Worm (Caenorhabditis elegans): ENCODE results near the gene W08E12.6.

Gene W08E12.6

DNA sequence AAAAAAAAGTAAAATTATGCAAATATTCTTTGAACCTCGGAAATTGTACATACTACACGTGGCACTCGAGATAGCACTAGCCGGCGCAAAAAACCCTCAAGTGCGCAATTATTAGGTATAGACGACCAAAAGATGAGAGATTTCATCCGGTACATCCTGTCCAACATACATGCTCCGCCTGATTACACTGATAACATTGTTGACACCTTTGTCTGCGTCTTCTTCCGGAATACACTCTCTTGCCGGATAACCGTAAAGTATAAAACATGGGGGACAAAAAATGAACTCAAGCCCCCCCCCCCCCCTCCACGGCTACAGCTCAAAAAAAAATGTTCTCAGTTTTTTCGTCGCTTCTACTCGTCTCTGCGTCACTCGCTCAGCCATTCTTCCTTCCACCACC is at the start of gene W08E12.6:
TSS of gene W08E12.6 (plus strand) at position 301 of the 400 bp plus-strand sequence.
- TF ChIP-seq ceh-82 (tag; optimal IDR thresholded peaks at IDR 0.05) (no peak), pqm-1 (tag; optimal IDR thresholded peaks at IDR 0.05) (no peak), ztf-4 (tag; optimal IDR thresholded peaks at IDR 0.05) (no peak), aly-2 (tag; optimal IDR thresholded peaks at IDR 0.05) (no peak), eor-1 (tag; optimal IDR thresholded peaks at IDR 0.05) (no peak), egl-27 (tag; optimal IDR thresholded peaks at IDR 0.05) (no peak), fkh-2 (tag; optimal IDR thresholded peaks at IDR 0.05) (no peak), pha-4 (tag; optimal IDR thresholded peaks at IDR 0.05) (no peak), fos-1 (tag; optimal IDR thresholded peaks at IDR 0.05) (no peak)

DNA sequence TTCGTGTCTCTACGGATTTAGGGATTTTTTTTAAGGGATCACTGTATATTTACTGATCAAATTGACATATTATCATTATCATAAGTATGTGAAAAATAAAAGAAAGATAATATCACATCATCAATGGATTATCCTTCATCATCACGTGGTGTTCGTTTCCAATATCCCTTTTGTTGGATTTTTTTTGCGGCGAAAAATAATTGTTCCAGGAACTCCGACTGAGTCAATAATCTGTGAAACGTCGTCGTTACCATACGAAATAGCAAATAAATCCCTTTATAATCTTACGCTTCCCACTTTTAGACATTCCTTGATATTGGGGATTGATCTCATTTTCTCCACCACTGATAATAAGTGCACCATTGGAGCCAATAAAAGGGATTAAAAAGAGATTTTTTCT is 48.4 kb upstream of the W08E12.6 start:
- no peak for TF ChIP-seq nhr-67 (tag; optimal IDR thresholded peaks at IDR 0.05)
- TF ChIP-seq nhr-237 (tag; optimal IDR thresholded peaks at IDR 0.05): no peak
- no peak for TF ChIP-seq hmg-11 (tag; optimal IDR thresholded peaks at IDR 0.05)
- TF ChIP-seq unc-39 (tag; optimal IDR thresholded peaks at IDR 0.05): no peak
- TF ChIP-seq nhr-23 (tag; optimal IDR thresholded peaks at IDR 0.05): no peak
- no peak for TF ChIP-seq sea-2 (GFP tag; optimal IDR thresholded peaks at IDR 0.05)
- TF ChIP-seq nhr-11 (tag; optimal IDR thresholded peaks at IDR 0.05): no peak
- TF ChIP-seq ceh-16 (tag; optimal IDR thresholded peaks at IDR 0.05): no peak
- no peak for TF ChIP-seq ceh-28 (tag; optimal IDR thresholded peaks at IDR 0.05)
- no peak for TF ChIP-seq mdl-1 (tag; optimal IDR thresholded peaks at IDR 0.05)
- no peak for TF ChIP-seq elt-2 (tag; optimal IDR thresholded peaks at IDR 0.05)
- TF ChIP-seq jun-1 (tag; optimal IDR thresholded peaks at IDR 0.05): no peak
- TF ChIP-seq skn-1 (tag; optimal IDR thresholded peaks at IDR 0.05): no peak
- no peak for TF ChIP-seq egl-5 (tag; optimal IDR thresholded peaks at IDR 0.05)
- no peak for TF ChIP-seq nhr-77 (tag; optimal IDR thresholded peaks at IDR 0.05)
- TF ChIP-seq eor-1 (tag; optimal IDR thresholded peaks at IDR 0.05): no peak
- no peak for TF ChIP-seq nhr-43 (tag; optimal IDR thresholded peaks at IDR 0.05; ENCODE audit: poor library complexity, severe bottlenecking)
- no peak for TF ChIP-seq egl-27 (tag; optimal IDR thresholded peaks at IDR 0.05)
- no peak for TF ChIP-seq ceh-9 (tag; optimal IDR thresholded peaks at IDR 0.05)

DNA sequence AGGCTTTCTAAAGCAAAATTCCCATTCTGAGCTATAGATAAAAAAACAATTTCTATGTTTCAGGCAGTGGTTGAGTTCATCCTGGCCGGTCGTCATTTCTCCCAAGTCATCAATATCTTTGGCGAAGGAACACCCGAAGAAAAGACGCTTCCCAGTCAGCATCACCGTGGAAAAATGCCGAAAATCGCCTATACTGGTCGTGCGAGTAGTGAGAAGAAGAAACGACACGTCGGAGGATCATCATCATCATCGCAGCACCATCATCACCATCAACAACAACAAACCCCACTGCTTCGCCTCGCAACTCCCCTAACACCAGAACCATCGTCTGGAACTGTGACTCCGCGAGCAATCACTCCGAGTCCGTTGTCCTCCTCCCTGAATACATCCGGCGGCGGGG is 46.8 kb upstream of the W08E12.6 start:
- TF ChIP-seq elt-3 (tag; optimal IDR thresholded peaks at IDR 0.05): no peak
- no peak for TF ChIP-seq lin-39 (tag; optimal IDR thresholded peaks at IDR 0.05)
- no peak for TF ChIP-seq zag-1 (tag; optimal IDR thresholded peaks at IDR 0.05)
- TF ChIP-seq nhr-43 (tag; optimal IDR thresholded peaks at IDR 0.05; ENCODE audit: poor library complexity, severe bottlenecking): no peak
- no peak for TF ChIP-seq jun-1 (tag; optimal IDR thresholded peaks at IDR 0.05)
- no peak for TF ChIP-seq ztf-11 (tag; optimal IDR thresholded peaks at IDR 0.05)
- TF ChIP-seq ztf-4 (tag; optimal IDR thresholded peaks at IDR 0.05): no peak
- no peak for TF ChIP-seq lin-15B (tag; optimal IDR thresholded peaks at IDR 0.05)
- no peak for TF ChIP-seq fkh-2 (tag; optimal IDR thresholded peaks at IDR 0.05)
- TF ChIP-seq egl-5 (tag; optimal IDR thresholded peaks at IDR 0.05): no peak
- no peak for TF ChIP-seq nhr-76 (tag; optimal IDR thresholded peaks at IDR 0.05)
- TF ChIP-seq skn-1 (tag; optimal IDR thresholded peaks at IDR 0.05): no peak
- TF ChIP-seq ama-1 (optimal IDR thresholded peaks at IDR 0.05): no peak
- no peak for TF ChIP-seq aly-2 (tag; optimal IDR thresholded peaks at IDR 0.05)

DNA sequence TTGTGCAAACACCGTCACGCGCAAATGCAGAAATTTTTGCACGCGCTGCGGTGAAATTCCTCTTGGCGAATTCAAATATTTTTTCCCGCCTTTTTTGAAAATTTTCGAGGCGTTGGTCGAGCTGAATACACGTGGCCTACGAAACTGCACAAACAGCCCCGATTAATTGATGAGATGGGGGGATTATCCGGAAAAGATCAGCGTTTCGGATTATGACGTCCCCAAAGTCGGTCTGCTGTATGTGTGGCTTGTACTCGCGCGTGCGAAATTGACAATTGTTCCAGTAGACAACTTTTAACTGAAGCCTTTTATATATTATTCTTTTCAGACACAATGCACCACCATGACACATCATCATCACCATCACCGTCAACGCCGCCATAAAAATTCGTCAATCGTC is 46.4 kb upstream of the W08E12.6 start:
- TF ChIP-seq pqm-1 (tag; optimal IDR thresholded peaks at IDR 0.05) (no peak), jun-1 (tag; optimal IDR thresholded peaks at IDR 0.05) (no peak), fkh-10 (GFP tag; optimal IDR thresholded peaks at IDR 0.05) (no peak), ama-1 (optimal IDR thresholded peaks at IDR 0.05) (no peak), hmg-11 (tag; optimal IDR thresholded peaks at IDR 0.05) (no peak), aly-2 (tag; optimal IDR thresholded peaks at IDR 0.05) (no peak), pha-4 (tag; optimal IDR thresholded peaks at IDR 0.05) (no peak), lin-15B (tag; optimal IDR thresholded peaks at IDR 0.05) (no peak), nhr-23 (tag; optimal IDR thresholded peaks at IDR 0.05) (no peak), ceh-9 (tag; optimal IDR thresholded peaks at IDR 0.05) (no peak), ceh-28 (tag; optimal IDR thresholded peaks at IDR 0.05) (no peak), mml-1 (tag; optimal IDR thresholded peaks at IDR 0.05) (no peak)

DNA sequence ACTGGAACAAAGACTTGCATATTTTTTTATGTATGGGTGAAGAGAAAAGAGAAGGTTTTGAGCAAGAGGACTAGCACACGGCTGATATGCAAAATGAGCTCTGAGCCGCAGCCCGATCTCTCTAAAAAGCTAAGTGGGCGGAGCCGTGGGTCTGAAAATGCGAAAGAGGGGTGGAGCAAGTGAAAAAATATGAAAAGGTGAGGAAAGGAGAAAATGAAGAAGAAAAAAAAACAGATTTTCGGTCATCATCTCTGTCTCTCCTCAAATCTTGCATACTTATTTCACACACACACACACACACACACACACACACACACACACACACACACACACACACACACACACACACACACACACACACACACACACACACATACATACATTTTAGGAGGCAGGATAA is 44.0 kb upstream of the W08E12.6 start, which contains the start of gene dmd-9:
TSS of gene dmd-9 (minus strand) at position 101 of the 400 bp plus-strand sequence.
- TF ChIP-seq egl-27 (tag; optimal IDR thresholded peaks at IDR 0.05) (no peak), nhr-28 (tag; optimal IDR thresholded peaks at IDR 0.05) (no peak), nfya-1 (tag; optimal IDR thresholded peaks at IDR 0.05; ENCODE audit: insufficient read depth) (no peak), R02D3.7 (tag; optimal IDR thresholded peaks at IDR 0.05) (no peak), tbx-2 (tag; optimal IDR thresholded peaks at IDR 0.05) (no peak), nhr-76 (tag; optimal IDR thresholded peaks at IDR 0.05) (no peak), fkh-10 (GFP tag; optimal IDR thresholded peaks at IDR 0.05) (no peak), ZK546.5 (tag; optimal IDR thresholded peaks at IDR 0.05) (no peak), lsy-12 (tag; optimal IDR thresholded peaks at IDR 0.05) (no peak), ceh-28 (tag; optimal IDR thresholded peaks at IDR 0.05) (no peak)

All from whole organism, L3 larva.